Worm (Caenorhabditis elegans): Measurements from ENCODE around the gene set-30.

- TF ChIP-seq hmg-11 (tag; optimal IDR thresholded peaks at IDR 0.05) (no peak), snpc-4 (tag; optimal IDR thresholded peaks at IDR 0.05) (no peak), ceh-82 (tag; optimal IDR thresholded peaks at IDR 0.05) (no peak), tbx-2 (tag; optimal IDR thresholded peaks at IDR 0.05) (no peak), pha-4 (tag; optimal IDR thresholded peaks at IDR 0.05) (no peak), nhr-28 (tag; optimal IDR thresholded peaks at IDR 0.05) (no peak)
Observed at ce11 chrX:4979060-4979459, 20.0 kb upstream of the set-30 start.
